6 fruit fly cellular contexts compared by ENCODE assay signal in the genomic region with DNA sequence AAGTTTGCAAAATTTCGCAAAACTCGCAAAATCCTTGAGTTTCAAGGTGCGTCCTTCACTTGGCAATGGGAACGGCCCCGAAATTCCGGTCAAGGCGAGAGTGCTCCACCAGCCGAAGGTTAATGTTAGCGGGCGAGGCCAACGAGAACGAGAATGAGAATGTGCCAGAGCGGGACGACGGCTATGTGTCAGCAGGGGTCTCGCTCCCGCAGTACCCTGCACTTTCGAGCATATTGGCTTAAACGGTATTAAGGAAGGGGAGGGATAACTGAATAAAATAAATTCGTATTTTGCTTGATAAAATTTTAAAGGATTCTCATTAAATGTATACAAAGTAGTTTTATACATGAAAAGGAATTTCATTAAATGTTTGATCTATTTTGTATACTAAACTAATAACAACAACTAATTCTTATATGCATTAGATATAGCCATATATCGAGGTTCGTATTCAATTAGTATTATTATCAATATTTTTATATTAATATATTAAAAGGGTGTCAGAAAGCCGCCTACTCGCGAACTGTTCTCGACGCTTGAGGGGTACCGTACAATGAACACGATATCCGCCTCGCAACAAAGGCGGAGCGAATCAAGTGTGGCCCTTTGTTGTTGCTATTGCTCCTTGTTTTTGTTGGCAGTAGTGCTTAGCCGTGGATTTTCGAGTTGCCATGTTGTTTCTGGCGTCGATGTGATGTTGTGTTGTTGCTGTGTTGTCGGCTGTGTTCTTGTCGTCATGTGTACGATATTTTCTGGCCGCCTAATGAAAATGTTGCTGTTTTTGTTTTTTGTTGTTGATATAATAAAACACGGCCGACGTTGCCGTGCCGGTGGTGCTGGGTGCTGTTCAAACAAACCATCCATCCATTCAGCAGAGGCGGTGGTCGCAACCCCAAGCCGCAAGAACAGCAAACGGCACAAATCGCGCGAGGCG.
TF ChIP-seq lines count a peak whose summit lies in the region.

No protein-coding gene starts in this region.

- TF ChIP-seq CTCF in whole organism, embryonic (GFP tag; optimal IDR thresholded peaks at IDR 0.05; lab: Kevin White, UChicago), result peak; percentile 21

TF ChIP-seq in whole organism, 6 proteins besides CTCF, POLR2A, EP300 and RAD21:
- TF ChIP-seq pan (optimal IDR thresholded peaks at IDR 0.05; lab: Kevin White, UChicago), result peak; percentile 80
- no peak for TF ChIP-seq usp (GFP tag; optimal IDR thresholded peaks at IDR 0.05; lab: Kevin White, UChicago)
- TF ChIP-seq psq (optimal IDR thresholded peaks at IDR 0.05; lab: Kevin White, UChicago), result no peak
- TF ChIP-seq Dll (optimal IDR thresholded peaks at IDR 0.05; lab: Kevin White, UChicago), result no peak
- TF ChIP-seq EcR (GFP tag; optimal IDR thresholded peaks at IDR 0.05; lab: Kevin White, UChicago), result no peak
- TF ChIP-seq CG8478 (optimal IDR thresholded peaks at IDR 0.05; lab: Kevin White, UChicago), result peak; percentile 32

TF ChIP-seq in whole organism, adult, 20 proteins besides CTCF, POLR2A, EP300 and RAD21 (continues in another document):
- TF ChIP-seq CG11617 (GFP tag; optimal IDR thresholded peaks at IDR 0.05; lab: Kevin White, UChicago) (peak; percentile 90), Crg-1 (GFP tag; optimal IDR thresholded peaks at IDR 0.05; lab: Kevin White, UChicago) (peak; percentile 69), bab1 (GFP tag; optimal IDR thresholded peaks at IDR 0.05; lab: Kevin White, UChicago) (peak; percentile 80), CG1620 (GFP tag; optimal IDR thresholded peaks at IDR 0.05; lab: Kevin White, UChicago) (peak; percentile 53), cnc (optimal IDR thresholded peaks at IDR 0.05; lab: Kevin White, UChicago) (no peak), CG7101 (tag; optimal IDR thresholded peaks at IDR 0.05; lab: Kevin White, UChicago) (peak; percentile 86), ovo (GFP tag; optimal IDR thresholded peaks at IDR 0.05; lab: Kevin White, UChicago) (peak; percentile 68), CG14711 (tag; optimal IDR thresholded peaks at IDR 0.05; lab: Kevin White, UChicago) (peak; percentile 77), kay (GFP tag; lab: Kevin White, UChicago; ENCODE audit: borderline replicate concordance) (peak; percentile 93), Mnt (GFP tag; optimal IDR thresholded peaks at IDR 0.05; lab: Kevin White, UChicago) (no peak), Hr96 (GFP tag; optimal IDR thresholded peaks at IDR 0.05; lab: Kevin White, UChicago) (peak; percentile 62), CG33017 (tag; optimal IDR thresholded peaks at IDR 0.05; lab: Kevin White, UChicago) (peak; percentile 94), Clk (GFP tag; optimal IDR thresholded peaks at IDR 0.05; lab: Kevin White, UChicago) (peak; percentile 41), CG12768 (GFP tag; optimal IDR thresholded peaks at IDR 0.05; lab: Kevin White, UChicago) (peak; percentile 72)

TF ChIP-seq in whole organism, embryonic, 481 proteins besides CTCF, POLR2A, EP300 and RAD21 (continues in another document):
- TF ChIP-seq lab (GFP tag; optimal IDR thresholded peaks at IDR 0.05; lab: Kevin White, UChicago), result peak; percentile 94
- peak; percentile 92 for TF ChIP-seq sug (tag; optimal IDR thresholded peaks at IDR 0.05; lab: Kevin White, UChicago)
- TF ChIP-seq CG11247 (GFP tag; IDR thresholded peaks at IDR 0.05; lab: Robert Waterston, UW), result no peak
- TF ChIP-seq wdn (GFP tag; IDR thresholded peaks at IDR 0.05; lab: Robert Waterston, UW), result no peak
- TF ChIP-seq CG10959 (GFP tag; IDR thresholded peaks at IDR 0.05; lab: Robert Waterston, UW), result no peak
- no peak for TF ChIP-seq Doc3 (GFP tag; IDR thresholded peaks at IDR 0.05; lab: Robert Waterston, UW; ENCODE audit: partially characterized antibody)
- TF ChIP-seq bsh (GFP tag; optimal IDR thresholded peaks at IDR 0.05; lab: Kevin White, UChicago), result peak; percentile 80 to 94
- TF ChIP-seq Hmr (GFP tag; optimal IDR thresholded peaks at IDR 0.05; lab: Kevin White, UChicago), result peak; percentile 96
- TF ChIP-seq gt (GFP tag; IDR thresholded peaks at IDR 0.05; lab: Robert Waterston, UW), result no peak
- TF ChIP-seq caup (GFP tag; optimal IDR thresholded peaks at IDR 0.05; lab: Kevin White, UChicago; ENCODE audit: severe bottlenecking), result peak; percentile 94
- no peak for TF ChIP-seq inv (GFP tag; IDR thresholded peaks at IDR 0.05; lab: Robert Waterston, UW; ENCODE audit: partially characterized antibody)
- peak; percentile 32 for TF ChIP-seq CHES-1-like (GFP tag; optimal IDR thresholded peaks at IDR 0.05; lab: Kevin White, UChicago)
- peak; percentile 81 for TF ChIP-seq CG5245 (GFP tag; optimal IDR thresholded peaks at IDR 0.05; lab: Kevin White, UChicago)
- no peak for TF ChIP-seq wor (GFP tag; IDR thresholded peaks at IDR 0.05; lab: Robert Waterston, UW)
- TF ChIP-seq emc (GFP tag; optimal IDR thresholded peaks at IDR 0.05; lab: Kevin White, UChicago), result no peak

TF ChIP-seq in whole organism, prepupa, 60 proteins besides CTCF, POLR2A, EP300 and RAD21 (continues in another document):
- TF ChIP-seq pdm3 (GFP tag; optimal IDR thresholded peaks at IDR 0.05; lab: Kevin White, UChicago) (peak; percentile 78), Ets21C (GFP tag; optimal IDR thresholded peaks at IDR 0.05; lab: Kevin White, UChicago) (peak; percentile 59), vri (GFP tag; optimal IDR thresholded peaks at IDR 0.05; lab: Kevin White, UChicago) (no peak), CG15336 (GFP tag; IDR thresholded peaks at IDR 0.05; lab: Robert Waterston, UW) (no peak), CG3032 (tag; optimal IDR thresholded peaks at IDR 0.05; lab: Kevin White, UChicago) (peak; percentile 95), salr (GFP tag; optimal IDR thresholded peaks at IDR 0.05; lab: Kevin White, UChicago) (peak; percentile 24 to 94), Lpt (GFP tag; optimal IDR thresholded peaks at IDR 0.05; lab: Kevin White, UChicago) (peak; percentile 76), CG10631 (GFP tag; optimal IDR thresholded peaks at IDR 0.05; lab: Kevin White, UChicago) (peak; percentile 93), CG34406 (GFP tag; optimal IDR thresholded peaks at IDR 0.05; lab: Kevin White, UChicago) (peak; percentile 91), CG3919 (GFP tag; optimal IDR thresholded peaks at IDR 0.05; lab: Kevin White, UChicago) (peak; percentile 83), Blimp-1 (GFP tag; optimal IDR thresholded peaks at IDR 0.05; lab: Kevin White, UChicago) (peak; percentile 97), CG7368 (GFP tag; optimal IDR thresholded peaks at IDR 0.05; lab: Kevin White, UChicago) (peak; percentile 81), Sox102F (GFP tag; optimal IDR thresholded peaks at IDR 0.05; lab: Kevin White, UChicago) (peak; percentile 52), CG1621 (tag; optimal IDR thresholded peaks at IDR 0.05; lab: Kevin White, UChicago) (no peak), CG8632 (GFP tag; optimal IDR thresholded peaks at IDR 0.05; lab: Kevin White, UChicago) (peak; percentile 92), Ets96B (tag; optimal IDR thresholded peaks at IDR 0.05; lab: Kevin White, UChicago) (peak; percentile 95)

TF ChIP-seq in whole organism, pupa, 21 proteins besides CTCF, POLR2A, EP300 and RAD21 (continues in another document):
- TF ChIP-seq CG10348 (GFP tag; IDR thresholded peaks at IDR 0.05; lab: Robert Waterston, UW) (no peak), Snoo (tag; optimal IDR thresholded peaks at IDR 0.05; lab: Kevin White, UChicago) (peak; percentile 87), CG4496 (GFP tag; IDR thresholded peaks at IDR 0.05; lab: Robert Waterston, UW) (no peak), D1 (tag; optimal IDR thresholded peaks at IDR 0.05; lab: Kevin White, UChicago) (peak; percentile 87), rn (GFP tag; IDR thresholded peaks at IDR 0.05; lab: Robert Waterston, UW) (no peak), CG17806 (tag; optimal IDR thresholded peaks at IDR 0.05; lab: Kevin White, UChicago) (peak; percentile 90), EcR (GFP tag; optimal IDR thresholded peaks at IDR 0.05; lab: Kevin White, UChicago) (no peak), CG34367 (tag; optimal IDR thresholded peaks at IDR 0.05; lab: Kevin White, UChicago) (peak; percentile 85), CG9948 (tag; optimal IDR thresholded peaks at IDR 0.05; lab: Kevin White, UChicago) (peak; percentile 94), CG12605 (GFP tag; IDR thresholded peaks at IDR 0.05; lab: Robert Waterston, UW) (no peak), gl (tag; optimal IDR thresholded peaks at IDR 0.05; lab: Kevin White, UChicago) (peak; percentile 27), Ets98B (GFP tag; IDR thresholded peaks at IDR 0.05; lab: Robert Waterston, UW) (no peak), CG13204 (GFP tag; optimal IDR thresholded peaks at IDR 0.05; lab: Kevin White, UChicago) (peak; percentile 48), Pif1A (GFP tag; optimal IDR thresholded peaks at IDR 0.05; lab: Kevin White, UChicago) (peak; percentile 75), CG8159 (tag; optimal IDR thresholded peaks at IDR 0.05; lab: Kevin White, UChicago) (peak; percentile 97), fd96Ca (GFP tag; IDR thresholded peaks at IDR 0.05; lab: Robert Waterston, UW) (no peak), CG14655 (GFP tag; optimal IDR thresholded peaks at IDR 0.05; lab: Kevin White, UChicago) (peak; percentile 95)

TF ChIP-seq in whole organism, wandering third instar larva, 38 proteins besides CTCF, POLR2A, EP300 and RAD21 (continues in another document):
- TF ChIP-seq Hr78 (GFP tag; optimal IDR thresholded peaks at IDR 0.05; lab: Kevin White, UChicago) (no peak), Dfd (GFP tag; optimal IDR thresholded peaks at IDR 0.05; lab: Kevin White, UChicago) (peak; percentile 30), ey (GFP tag; optimal IDR thresholded peaks at IDR 0.05; lab: Kevin White, UChicago) (peak; percentile 54), fru (GFP tag; optimal IDR thresholded peaks at IDR 0.05; lab: Kevin White, UChicago) (peak; percentile 83), lola (GFP tag; optimal IDR thresholded peaks at IDR 0.05; lab: Kevin White, UChicago) (no peak), Hr83 (GFP tag; optimal IDR thresholded peaks at IDR 0.05; lab: Kevin White, UChicago; ENCODE audit: poor library complexity, severe bottlenecking) (peak; percentile 78), dl (GFP tag; optimal IDR thresholded peaks at IDR 0.05; lab: Kevin White, UChicago; ENCODE audit: insufficient read depth in 1 of 2, partially characterized antibody in 2 of 2) (peak; percentile 56 to 70), HLH106 (tag; optimal IDR thresholded peaks at IDR 0.05; lab: Kevin White, UChicago) (peak; percentile 95), rgr (GFP tag; optimal IDR thresholded peaks at IDR 0.05; lab: Kevin White, UChicago) (peak; percentile 83), psq (GFP tag; optimal IDR thresholded peaks at IDR 0.05; lab: Kevin White, UChicago) (peak; percentile 88), woc (GFP tag; optimal IDR thresholded peaks at IDR 0.05; lab: Kevin White, UChicago) (peak; percentile 93), CG9705 (GFP tag; optimal IDR thresholded peaks at IDR 0.05; lab: Kevin White, UChicago) (peak; percentile 87), sage (GFP tag; optimal IDR thresholded peaks at IDR 0.05; lab: Kevin White, UChicago) (peak; percentile 77), h (GFP tag; optimal IDR thresholded peaks at IDR 0.05; lab: Kevin White, UChicago) (peak; percentile 64), OdsH (GFP tag; optimal IDR thresholded peaks at IDR 0.05; lab: Kevin White, UChicago) (peak; percentile 86), tai (GFP tag; optimal IDR thresholded peaks at IDR 0.05; lab: Kevin White, UChicago) (no peak), jim (GFP tag; optimal IDR thresholded peaks at IDR 0.05; lab: Kevin White, UChicago) (peak; percentile 70), CG32264 (GFP tag; optimal IDR thresholded peaks at IDR 0.05; lab: Kevin White, UChicago) (peak; percentile 46)
